Worm (Caenorhabditis elegans) whole organism, young adult: ENCODE results near the gene ogdh-1.

Source experiments
- B0035.1 ChIP-seq: sonication (generic microtip); optimal IDR thresholded peaks from 2 replicates; lab custom pipeline; 2016; ENCODE audit warnings: missing genetic modification characterization, mild to moderate bottlenecking, missing compliant biosample characterization, missing genotype, missing genetic modification reagents
- B0261.1 ChIP-seq: sonication (generic microtip); optimal IDR thresholded peaks from 2 replicates; lab custom pipeline; 2016; ENCODE audit warnings: mild to moderate bottlenecking, missing genetic modification characterization, moderate library complexity, missing compliant biosample characterization
- C06A6.2 ChIP-seq: fragments of 200-800 bp; sonication (Bioruptor generic); conservative IDR thresholded peaks from 2 replicates; pipeline ENCODE4 v1.3.6; 2022; ENCODE audit warnings: missing genetic modification characterization, missing compliant biosample characterization
- F33H1.4 ChIP-seq: fragments of 200-800 bp; sonication (Bioruptor generic); IDR thresholded peaks from 2 replicates; pipeline ENCODE4 v1.3.6; 2022; ENCODE audit warnings: missing genetic modification reagents, missing genetic modification characterization, missing compliant biosample characterization
- F37B4.10 ChIP-seq: fragments of 200-800 bp; sonication (Bioruptor generic); IDR thresholded peaks from 2 replicates; pipeline ENCODE4 v1.3.6; 2022; ENCODE audit warnings: missing genetic modification characterization, missing compliant biosample characterization
- F39B2.1 ChIP-seq: fragments of 200-800 bp; sonication (Bioruptor generic); IDR thresholded peaks from 2 replicates; pipeline ENCODE4 v1.3.6; 2022; ENCODE audit warnings: missing genetic modification reagents, missing genetic modification characterization, missing compliant biosample characterization
- F49E8.2 ChIP-seq: sonication (generic microtip); optimal IDR thresholded peaks from 3 replicates; lab custom pipeline; 2017; ENCODE audit warnings: missing genetic modification characterization, mild to moderate bottlenecking, missing compliant biosample characterization, antibody characterized with exemption, moderate library complexity; ENCODE audit not compliant: insufficient read depth
- F52B5.7 ChIP-seq: sonication (generic microtip); optimal IDR thresholded peaks from 2 replicates; lab custom pipeline; 2016; ENCODE audit warnings: mild to moderate bottlenecking, missing genetic modification characterization, missing compliant biosample characterization
- Y53G8AR.9 ChIP-seq: fragments of 200-800 bp; sonication (Bioruptor generic); conservative IDR thresholded peaks from 2 replicates; pipeline ENCODE4 v1.3.6; 2022; ENCODE audit warnings: missing genetic modification reagents, missing genetic modification characterization, missing compliant biosample characterization
- Y95B8A.8 ChIP-seq: fragments of 200-800 bp; sonication (Bioruptor generic); IDR thresholded peaks from 2 replicates; pipeline ENCODE4 v1.3.6; 2022; ENCODE audit warnings: missing genetic modification reagents, missing genetic modification characterization, missing compliant biosample characterization
- atf-7 ChIP-seq: sonication (generic microtip); optimal IDR thresholded peaks from 2 replicates; lab custom pipeline; 2017; ENCODE audit warnings: mild to moderate bottlenecking, missing genetic modification characterization, missing compliant biosample characterization
- athp-1 ChIP-seq: sonication (generic microtip); optimal IDR thresholded peaks from 2 replicates; lab custom pipeline; 2017; ENCODE audit warnings: mild to moderate bottlenecking, missing genetic modification characterization, missing compliant biosample characterization
- attf-3 ChIP-seq: fragments of 200-800 bp; sonication (Bioruptor generic); conservative IDR thresholded peaks from 2 replicates; pipeline ENCODE4 v1.3.6; 2022; ENCODE audit warnings: missing genetic modification reagents, missing genetic modification characterization, missing compliant biosample characterization
- ceh-27 ChIP-seq: fragments of 200-800 bp; sonication (Bioruptor generic); optimal IDR thresholded peaks from 2 replicates; lab custom pipeline; 2018; ENCODE audit warnings: mild to moderate bottlenecking, missing genetic modification characterization, moderate library complexity, missing compliant biosample characterization
- ceh-58 ChIP-seq: fragments of 200-800 bp; sonication (Bioruptor generic); IDR thresholded peaks from 2 replicates; pipeline ENCODE4 v1.3.6; 2022; ENCODE audit warnings: missing genetic modification characterization, missing compliant biosample characterization
- ceh-91 ChIP-seq: fragments of 200-800 bp; sonication (Bioruptor generic); IDR thresholded peaks from 2 replicates; pipeline ENCODE4 v1.3.6; 2022; ENCODE audit warnings: missing genetic modification reagents, missing genetic modification characterization, missing compliant biosample characterization
- chd-7 ChIP-seq: sonication (generic microtip); optimal IDR thresholded peaks from 2 replicates; lab custom pipeline; 2016; ENCODE audit warnings: mild to moderate bottlenecking, missing genetic modification characterization, moderate library complexity, missing compliant biosample characterization
- die-1 ChIP-seq: sonication (generic microtip); optimal IDR thresholded peaks from 2 replicates; lab custom pipeline; 2016; ENCODE audit warnings: missing genotype, mild to moderate bottlenecking, missing genetic modification characterization, missing compliant biosample characterization
- egl-18 ChIP-seq: fragments of 200-800 bp; sonication (Bioruptor generic); IDR thresholded peaks from 2 replicates; pipeline ENCODE4 v1.3.6; 2022; ENCODE audit warnings: missing genetic modification reagents, missing genetic modification characterization, missing compliant biosample characterization
- ekl-4 ChIP-seq: fragments of 200-800 bp; sonication (Bioruptor generic); IDR thresholded peaks from 2 replicates; pipeline ENCODE4 v1.3.6; 2022; ENCODE audit warnings: missing genetic modification reagents, missing genetic modification characterization, missing compliant biosample characterization
- ets-4 ChIP-seq: fragments of 200-800 bp; sonication (Bioruptor generic); optimal IDR thresholded peaks from 2 replicates; lab custom pipeline; 2018; ENCODE audit warnings: mild to moderate bottlenecking, missing genetic modification characterization, missing compliant biosample characterization
- fkh-3 ChIP-seq: sonication (generic microtip); optimal IDR thresholded peaks from 2 replicates; lab custom pipeline; 2016; ENCODE audit warnings: mild to moderate bottlenecking, missing genetic modification characterization, missing compliant biosample characterization
- hlh-26 ChIP-seq: fragments of 200-800 bp; sonication (Bioruptor generic); conservative IDR thresholded peaks from 2 replicates; pipeline ENCODE4 v1.3.6; 2022; ENCODE audit warnings: missing genetic modification reagents, missing genetic modification characterization, missing compliant biosample characterization
- let-607 ChIP-seq, 2 experiments: fragments of 200-800 bp in 1 of 2; sonication (Bioruptor generic) in 1 of 2; sonication (generic microtip) in 1 of 2; optimal IDR thresholded peaks; 2 replicates each; lab custom pipeline; 2016 to 2018; ENCODE audit warnings: mild to moderate bottlenecking in 2 of 2, missing compliant biosample characterization in 2 of 2, missing genetic modification characterization in 2 of 2, moderate library complexity in 2 of 2, missing genotype in 1 of 2
- lin-54 ChIP-seq: fragments of 200-800 bp; sonication (Bioruptor generic); optimal IDR thresholded peaks from 2 replicates; lab custom pipeline; 2018; ENCODE audit warnings: mild to moderate bottlenecking, missing genetic modification characterization, missing compliant biosample characterization
- lsl-1 ChIP-seq: fragments of 200-800 bp; sonication (Bioruptor generic); optimal IDR thresholded peaks from 2 replicates; lab custom pipeline; 2018; ENCODE audit warnings: mild to moderate bottlenecking, missing genetic modification characterization, moderate library complexity, missing compliant biosample characterization
- lsy-27 ChIP-seq: sonication (generic microtip); optimal IDR thresholded peaks from 2 replicates; lab custom pipeline; 2017; ENCODE audit warnings: missing genetic modification characterization, mild to moderate bottlenecking, missing compliant biosample characterization, antibody characterized with exemption, missing genotype, borderline replicate concordance; ENCODE audit not compliant: insufficient read depth
- madf-6 ChIP-seq: fragments of 200-800 bp; sonication (Bioruptor generic); IDR thresholded peaks from 2 replicates; pipeline ENCODE4 v1.3.6; 2022; ENCODE audit warnings: missing genetic modification reagents, missing genetic modification characterization, missing compliant biosample characterization
- mes-4 ChIP-seq: sonication (generic microtip); optimal IDR thresholded peaks from 2 replicates; lab custom pipeline; 2016; ENCODE audit warnings: missing genotype, missing genetic modification characterization, missing compliant biosample characterization
- mxl-1 ChIP-seq: sonication (generic microtip); optimal IDR thresholded peaks from 2 replicates; lab custom pipeline; 2016; ENCODE audit warnings: missing genetic modification characterization, missing compliant biosample characterization
- nfya-2 ChIP-seq: fragments of 200-800 bp; sonication (Bioruptor generic); IDR thresholded peaks from 2 replicates; pipeline ENCODE4 v1.3.6; 2022; ENCODE audit warnings: missing genetic modification reagents, missing genetic modification characterization, missing compliant biosample characterization
- nhr-179 ChIP-seq: sonication (generic microtip); optimal IDR thresholded peaks from 2 replicates; lab custom pipeline; 2016; ENCODE audit warnings: mild to moderate bottlenecking, missing genetic modification characterization, missing compliant biosample characterization
- nhr-27 ChIP-seq: fragments of 200-800 bp; sonication (Bioruptor generic); optimal IDR thresholded peaks from 2 replicates; lab custom pipeline; 2018; ENCODE audit warnings: mild to moderate bottlenecking, missing genetic modification characterization, moderate library complexity, missing compliant biosample characterization
- nhr-90 ChIP-seq: sonication (generic microtip); optimal IDR thresholded peaks from 2 replicates; lab custom pipeline; 2016; ENCODE audit warnings: missing genotype, mild to moderate bottlenecking, missing genetic modification characterization, missing compliant biosample characterization
- pbrm-1 ChIP-seq: fragments of 200-800 bp; sonication (Bioruptor generic); IDR thresholded peaks from 2 replicates; pipeline ENCODE4 v1.3.6; 2022; ENCODE audit warnings: missing genetic modification reagents, missing genetic modification characterization, missing compliant biosample characterization
- rec-8 ChIP-seq, 2 experiments: sonication (generic microtip); optimal IDR thresholded peaks; 2 replicates each; lab custom pipeline; 2016; ENCODE audit warnings: mild to moderate bottlenecking in 2 of 2, missing genetic modification characterization in 2 of 2, missing genetic modification reagents in 2 of 2, missing genotype in 2 of 2, missing biosample characterization in 1 of 2, missing compliant biosample characterization in 1 of 2, moderate library complexity in 1 of 2
- repo-1 ChIP-seq: sonication (generic microtip); optimal IDR thresholded peaks from 2 replicates; lab custom pipeline; 2017; ENCODE audit warnings: mild to moderate bottlenecking, missing genetic modification characterization, missing compliant biosample characterization
- snpc-1.3 ChIP-seq: sonication (generic microtip); optimal IDR thresholded peaks from 2 replicates; lab custom pipeline; 2017; ENCODE audit warnings: missing genetic modification characterization, mild to moderate bottlenecking, missing compliant biosample characterization, antibody characterized with exemption, moderate library complexity, missing genotype, missing genetic modification reagents; ENCODE audit not compliant: insufficient read depth
- snpc-4 ChIP-seq, 5 experiments: fragments of 150-350 bp in 1 of 5; sonication (generic microtip) in 4 of 5; optimal IDR thresholded peaks; 2 replicates each; lab custom pipeline; 2014 to 2018; ENCODE audit warnings: missing genetic modification characterization in 5 of 5, missing biosample characterization in 3 of 5, antibody characterized with exemption in 2 of 5, mild to moderate bottlenecking in 2 of 5, missing compliant biosample characterization in 2 of 5, missing genotype in 2 of 5, moderate library complexity in 2 of 5, missing genetic modification reagents in 1 of 5
- somi-1 ChIP-seq: fragments of 200-800 bp; sonication (Bioruptor generic); optimal IDR thresholded peaks from 2 replicates; lab custom pipeline; 2018; ENCODE audit warnings: mild to moderate bottlenecking, missing genetic modification characterization, missing compliant biosample characterization
- tbx-9 ChIP-seq: sonication (generic microtip); optimal IDR thresholded peaks from 2 replicates; lab custom pipeline; 2016; ENCODE audit warnings: borderline replicate concordance, missing genetic modification characterization, inconsistent platforms, missing compliant biosample characterization
- tlf-1 ChIP-seq: fragments of 200-800 bp; sonication (Bioruptor generic); optimal IDR thresholded peaks from 2 replicates; lab custom pipeline; 2018; ENCODE audit warnings: mild to moderate bottlenecking, missing genetic modification characterization, missing compliant biosample characterization
- unc-130 ChIP-seq: sonication (generic microtip); optimal IDR thresholded peaks from 2 replicates; lab custom pipeline; 2016; ENCODE audit warnings: missing genetic modification reagents, missing genetic modification characterization, missing compliant biosample characterization
- zfh-2 ChIP-seq: fragments of 200-800 bp; sonication (Bioruptor generic); conservative IDR thresholded peaks from 2 replicates; pipeline ENCODE4 v1.3.6; 2022; ENCODE audit warnings: missing genetic modification reagents, missing genetic modification characterization, missing compliant biosample characterization
- zim-3 ChIP-seq: sonication (generic microtip); optimal IDR thresholded peaks from 2 replicates; lab custom pipeline; 2017; ENCODE audit warnings: mild to moderate bottlenecking, missing genetic modification characterization, moderate library complexity, missing compliant biosample characterization
- ztf-26 ChIP-seq: sonication (generic microtip); optimal IDR thresholded peaks from 2 replicates; lab custom pipeline; 2017; ENCODE audit warnings: missing genetic modification characterization, missing compliant biosample characterization
- ztf-6 ChIP-seq: fragments of 200-800 bp; sonication (Bioruptor generic); IDR thresholded peaks from 2 replicates; pipeline ENCODE4 v1.3.6; 2022; ENCODE audit warnings: missing genetic modification reagents, missing genetic modification characterization, missing compliant biosample characterization

The ogdh-1 gene

DNA sequence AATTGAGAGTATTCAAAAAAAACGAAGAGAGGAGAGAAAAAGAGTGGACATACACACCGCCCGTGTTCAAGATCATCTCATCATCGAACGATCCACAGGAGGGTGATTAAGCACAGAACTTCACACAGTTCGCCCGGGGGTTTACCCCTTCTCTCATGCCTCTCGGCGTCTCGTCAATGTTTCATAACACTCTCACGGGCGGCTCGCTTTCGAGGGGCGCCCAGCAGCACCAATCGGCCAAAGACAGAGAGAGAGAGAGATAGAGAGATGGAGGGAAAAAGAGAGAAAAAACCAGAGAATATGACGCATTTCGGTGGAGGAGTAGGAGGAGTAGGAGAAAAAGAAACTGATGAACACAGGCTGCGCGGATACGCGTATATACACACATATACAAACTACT lies 1.4 kb upstream of the ogdh-1 start (continued):
- TF ChIP-seq let-607 (tag; optimal IDR thresholded peaks at IDR 0.05; lab: Kevin White, UChicago): peak in 1 of 2 experiments; percentile 27
- no peak for TF ChIP-seq F39B2.1 (GFP tag; lab: Robert Waterston, UW)
- no peak for TF ChIP-seq B0261.1
- TF ChIP-seq egl-18 (GFP tag; lab: Robert Waterston, UW): no peak
- no peak for TF ChIP-seq snpc-1.3 (tag; lab: Kevin White, UChicago)
- peak; percentile 71 for TF ChIP-seq ets-4
- no peak for TF ChIP-seq atf-7 (tag; lab: Kevin White, UChicago)
- no peak for TF ChIP-seq ztf-6 (GFP tag; lab: Robert Waterston, UW)
- no peak for TF ChIP-seq die-1
- TF ChIP-seq Y53G8AR.9 (GFP tag; lab: Robert Waterston, UW): no peak
- no peak for TF ChIP-seq hlh-26 (GFP tag; lab: Robert Waterston, UW)
- TF ChIP-seq nhr-27 (tag; lab: Kevin White, UChicago): no peak
- no peak for TF ChIP-seq tlf-1 (GFP tag; lab: Kevin White, UChicago)
- TF ChIP-seq unc-130 (GFP tag; lab: Kevin White, UChicago): no peak
- no peak for TF ChIP-seq F33H1.4 (GFP tag; lab: Robert Waterston, UW)
- TF ChIP-seq ceh-27 (GFP tag; lab: Kevin White, UChicago): peak; percentile 28
- peak; percentile 52 for TF ChIP-seq pbrm-1 (GFP tag; lab: Robert Waterston, UW)
- TF ChIP-seq nfya-2 (GFP tag; lab: Robert Waterston, UW): no peak
- no peak for TF ChIP-seq F52B5.7
- TF ChIP-seq C06A6.2 (GFP tag; lab: Robert Waterston, UW): no peak
- peak; percentile 21 for TF ChIP-seq repo-1 (tag; lab: Kevin White, UChicago)
- no peak for TF ChIP-seq nhr-179 (tag; lab: Kevin White, UChicago)
- TF ChIP-seq Y95B8A.8 (GFP tag; lab: Robert Waterston, UW): 0 out of 2 replicates have a peak, but pooled peaks have one; percentile 37
- TF ChIP-seq zfh-2 (GFP tag; lab: Robert Waterston, UW): peak; percentile 97
- TF ChIP-seq snpc-4 (GFP tag; optimal IDR thresholded peaks at IDR 0.05; lab: Kevin White, UChicago): no peak
- TF ChIP-seq snpc-4 (tag; optimal IDR thresholded peaks at IDR 0.05; lab: Kevin White, UChicago): peak in 1 of 4 experiments; percentile 25
- TF ChIP-seq chd-7 (tag; lab: Kevin White, UChicago): no peak
- TF ChIP-seq F49E8.2 (tag; lab: Kevin White, UChicago): no peak
- no peak for TF ChIP-seq athp-1 (tag; lab: Kevin White, UChicago)
- TF ChIP-seq lsy-27 (tag; lab: Kevin White, UChicago): no peak
- TF ChIP-seq madf-6 (GFP tag; lab: Robert Waterston, UW): no peak
- TF ChIP-seq somi-1 (GFP tag; lab: Kevin White, UChicago): no peak
- TF ChIP-seq tbx-9 (tag; lab: Kevin White, UChicago): no peak
- no peak for TF ChIP-seq attf-3 (GFP tag; lab: Robert Waterston, UW)
- no peak for TF ChIP-seq mes-4 (tag; lab: Kevin White, UChicago)
- no peak for TF ChIP-seq fkh-3 (tag; lab: Kevin White, UChicago)
- peak; percentile 43 for TF ChIP-seq lin-54 (GFP tag; lab: Kevin White, UChicago)
- TF ChIP-seq ekl-4 (GFP tag; lab: Robert Waterston, UW): no peak
- TF ChIP-seq rec-8 (tag; optimal IDR thresholded peaks at IDR 0.05; lab: Kevin White, UChicago): no peak
- TF ChIP-seq lsl-1 (GFP tag; lab: Kevin White, UChicago): no peak
- no peak for TF ChIP-seq B0035.1 (tag; lab: Kevin White, UChicago)
- no peak for TF ChIP-seq F37B4.10 (GFP tag; lab: Robert Waterston, UW)
- peak; percentile 51 for TF ChIP-seq nhr-90
- TF ChIP-seq mxl-1 (tag; lab: Kevin White, UChicago): no peak
- TF ChIP-seq zim-3 (tag; lab: Kevin White, UChicago): no peak
- TF ChIP-seq ceh-58 (GFP tag; lab: Robert Waterston, UW): no peak
- TF ChIP-seq ztf-26 (tag; lab: Kevin White, UChicago): peak; percentile 15
- TF ChIP-seq ceh-91 (GFP tag; lab: Robert Waterston, UW): no peak
